Fruit fly (Drosophila melanogaster) S2 (cell line): Measurements from ENCODE around the gene Oscillin.

ENCODE experiments used
- CG8478 ChIP-seq: fragments of >200 bp; optimal IDR thresholded peaks from 2 replicates; lab custom pipeline; 2018
- CTCF ChIP-seq, 2 experiments: fragments of >200 bp; optimal IDR thresholded peaks; 2 replicates each; lab custom pipeline; 2018

- TF ChIP-seq CG8478 (lab: Kevin White, UChicago) (no peak), CTCF (optimal IDR thresholded peaks at IDR 0.05; lab: Kevin White, UChicago) (no peak)
Measured at dm6 chr2L:5537063-5537462, 9.8 kb upstream of the Oscillin start.
